Worm (Caenorhabditis elegans) whole organism, L3 larva: ENCODE data around the gene K07C11.8.

Source experiments
- ceh-16 ChIP-seq: sonication (generic microtip); optimal IDR thresholded peaks from 2 replicates; lab custom pipeline; 2017; ENCODE audit warnings: missing biosample characterization, missing genetic modification characterization
- ceh-28 ChIP-seq: fragments of 150-350 bp; optimal IDR thresholded peaks from 2 replicates; lab custom pipeline; 2014; ENCODE audit warnings: missing biosample characterization, missing genetic modification reagents, missing genetic modification characterization
- elt-3 ChIP-seq, 3 experiments: fragments of 150-350 bp in 1 of 3; sonication (generic microtip) in 2 of 3; optimal IDR thresholded peaks; 2 replicates in 2 of 3; 4 replicates in 1 of 3; lab custom pipeline; 2014 to 2017; ENCODE audit warnings: missing biosample characterization in 3 of 3, missing genetic modification characterization in 3 of 3
- eor-1 ChIP-seq, 2 experiments: fragments of 150-350 bp; optimal IDR thresholded peaks; 2 replicates each; lab custom pipeline; 2014 to 2018; ENCODE audit warnings: missing biosample characterization in 2 of 2, missing genetic modification characterization in 2 of 2
- nhr-12 ChIP-seq: fragments of 150-350 bp; optimal IDR thresholded peaks from 2 replicates; lab custom pipeline; 2014; ENCODE audit warnings: missing biosample characterization, missing genetic modification characterization
- nhr-237 ChIP-seq: fragments of 150-350 bp; optimal IDR thresholded peaks from 2 replicates; lab custom pipeline; 2014; ENCODE audit warnings: missing biosample characterization, missing genetic modification characterization
- tbx-2 ChIP-seq: sonication (generic microtip); optimal IDR thresholded peaks from 2 replicates; lab custom pipeline; 2016; ENCODE audit warnings: mild to moderate bottlenecking, missing genetic modification characterization, missing compliant biosample characterization

DNA sequence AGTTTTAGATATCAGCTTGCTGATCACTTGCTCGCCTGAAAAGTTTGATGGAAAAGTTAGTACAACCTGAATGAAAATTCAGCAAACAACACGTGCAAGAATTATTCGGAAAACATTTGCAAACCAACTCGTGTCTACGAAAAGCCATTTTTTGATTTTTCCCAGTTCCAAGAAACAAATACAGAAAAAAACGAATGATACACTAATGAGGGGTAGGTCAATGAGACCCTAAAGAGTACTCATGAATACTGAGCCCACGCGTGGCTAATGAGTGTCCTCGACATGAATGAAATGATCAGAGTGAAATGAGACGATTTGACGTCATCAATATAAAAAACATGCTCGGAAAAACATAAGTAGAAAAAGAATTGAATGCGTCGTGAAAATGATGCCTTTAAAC, 5.7 kb downstream of the K07C11.8 start:
- TF ChIP-seq nhr-12 (tag; lab: Kevin White, UChicago) (no peak), nhr-237 (tag; lab: Kevin White, UChicago) (no peak), ceh-28 (tag; lab: Kevin White, UChicago) (no peak), ceh-16 (tag; lab: Kevin White, UChicago) (no peak), eor-1 (tag; optimal IDR thresholded peaks at IDR 0.05; lab: Kevin White, UChicago) (no peak), tbx-2 (tag; lab: Kevin White, UChicago) (no peak), elt-3 (tag; optimal IDR thresholded peaks at IDR 0.05; lab: Kevin White, UChicago) (no peak)
